Worm (Caenorhabditis elegans) whole organism, L4/young adult: ENCODE results near the gene str-255.

Source experiments
- W03F9.2 ChIP-seq: fragments of 150-350 bp; optimal IDR thresholded peaks from 2 replicates; lab custom pipeline; 2014; ENCODE audit warnings: missing biosample characterization, missing genetic modification characterization
- him-1 ChIP-seq: sonication (generic microtip); optimal IDR thresholded peaks from 2 replicates; lab custom pipeline; 2016; ENCODE audit warnings: missing genotype, missing genetic modification reagents, missing genetic modification characterization, missing compliant biosample characterization

DNA sequence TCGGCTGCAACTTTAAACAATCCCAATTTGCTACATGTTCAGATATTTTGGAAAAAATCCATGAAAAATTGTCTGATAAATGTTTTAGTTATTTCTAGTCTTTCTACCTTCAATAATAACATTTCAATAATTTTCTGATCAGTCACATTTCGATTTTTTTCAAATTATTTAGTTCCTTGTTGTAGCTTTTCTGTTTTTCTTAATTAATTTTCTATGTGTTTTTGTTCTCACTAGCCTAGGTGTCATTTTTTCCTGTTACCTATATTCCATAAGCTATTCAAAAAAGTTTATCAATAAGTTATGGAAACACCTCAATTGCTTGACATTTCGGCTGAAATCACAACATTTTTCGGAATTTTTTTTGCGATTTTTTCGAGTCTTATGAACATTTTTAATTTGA, 10.4 kb downstream of the str-255 start, which contains the start of gene srbc-23:
- TF ChIP-seq W03F9.2 (tag; lab: Kevin White, UChicago), result no peak
- TF ChIP-seq him-1 (tag; lab: Kevin White, UChicago), result no peak
